Worm (Caenorhabditis elegans) whole organism, early embryonic: ENCODE measurements around the gene hpa-1.

Source experiments
- B0310.2 ChIP-seq: sonication (generic microtip); optimal IDR thresholded peaks from 2 replicates; lab custom pipeline; 2016; ENCODE audit warnings: mild to moderate bottlenecking, missing genetic modification characterization, missing compliant biosample characterization
- F13C5.2 ChIP-seq: sonication (generic microtip); optimal IDR thresholded peaks from 2 replicates; lab custom pipeline; 2017; ENCODE audit warnings: mild to moderate bottlenecking, missing genetic modification characterization, inconsistent platforms, missing compliant biosample characterization
- aly-1 ChIP-seq: sonication (generic microtip); optimal IDR thresholded peaks from 2 replicates; lab custom pipeline; 2016; ENCODE audit warnings: missing genetic modification characterization, missing compliant biosample characterization
- ama-1 ChIP-seq: fragments of 150-350 bp; optimal IDR thresholded peaks from 2 replicates; lab custom pipeline; 2014
- ceh-13 ChIP-seq: fragments of 200-800 bp; sonication (Bioruptor generic); optimal IDR thresholded peaks from 2 replicates; lab custom pipeline; 2018; ENCODE audit warnings: mild to moderate bottlenecking, missing genetic modification characterization, missing compliant biosample characterization
- ceh-36 ChIP-seq: sonication (generic microtip); optimal IDR thresholded peaks from 2 replicates; lab custom pipeline; 2016; ENCODE audit warnings: missing genetic modification characterization, inconsistent platforms, missing compliant biosample characterization
- ets-7 ChIP-seq: sonication (generic microtip); optimal IDR thresholded peaks from 2 replicates; lab custom pipeline; 2016; ENCODE audit warnings: missing genotype, missing genetic modification characterization, missing compliant biosample characterization
- flt-1 ChIP-seq: fragments of 200-800 bp; sonication (Bioruptor generic); IDR thresholded peaks from 2 replicates; pipeline ENCODE4 v1.3.6; 2022; ENCODE audit warnings: missing genetic modification characterization, missing compliant biosample characterization
- hmbx-1 ChIP-seq: sonication (generic microtip); optimal IDR thresholded peaks from 2 replicates; lab custom pipeline; 2016; ENCODE audit warnings: mild to moderate bottlenecking, missing genetic modification characterization, missing compliant biosample characterization
- hmg-4 ChIP-seq: fragments of 200-800 bp; sonication (Bioruptor generic); optimal IDR thresholded peaks from 2 replicates; lab custom pipeline; 2018; ENCODE audit warnings: mild to moderate bottlenecking, missing genetic modification characterization, missing compliant biosample characterization
- hnd-1 ChIP-seq: sonication (generic microtip); optimal IDR thresholded peaks from 2 replicates; lab custom pipeline; 2016; ENCODE audit warnings: missing genetic modification characterization, missing compliant biosample characterization
- pes-1 ChIP-seq: fragments of 200-800 bp; sonication (Bioruptor generic); IDR thresholded peaks from 2 replicates; pipeline ENCODE4 v1.3.6; 2022; ENCODE audit warnings: missing genetic modification reagents, missing genetic modification characterization, missing compliant biosample characterization
- scrt-1 ChIP-seq: fragments of 200-800 bp; sonication (Bioruptor generic); IDR thresholded peaks from 2 replicates; pipeline ENCODE4 v1.3.6; 2022; ENCODE audit warnings: missing genetic modification characterization, missing compliant biosample characterization
- sea-1 ChIP-seq: fragments of 200-800 bp; sonication (Bioruptor generic); conservative IDR thresholded peaks from 2 replicates; pipeline ENCODE4 v1.3.6; 2022; ENCODE audit warnings: missing genetic modification characterization, missing compliant biosample characterization
- tbx-11 ChIP-seq: fragments of 200-800 bp; sonication (Bioruptor generic); IDR thresholded peaks from 2 replicates; pipeline ENCODE4 v1.3.6; 2022; ENCODE audit warnings: missing genetic modification characterization, missing compliant biosample characterization
- tbx-37 ChIP-seq: fragments of 200-800 bp; sonication (Bioruptor generic); conservative IDR thresholded peaks from 2 replicates; pipeline ENCODE4 v1.3.6; 2022; ENCODE audit warnings: missing genetic modification reagents, missing genetic modification characterization, missing compliant biosample characterization
- tra-4 ChIP-seq: sonication (generic microtip); optimal IDR thresholded peaks from 2 replicates; lab custom pipeline; 2017; ENCODE audit warnings: missing genetic modification characterization, missing compliant biosample characterization

The hpa-1 gene

ce11 chrIV:16238555-16238954, 5.6 kb upstream of the hpa-1 start, which contains the start of gene srw-61:
Gene srw-61, minus strand, starts transcription at chrIV:16238655.
- no peak for TF ChIP-seq ceh-36 (tag; lab: Kevin White, UChicago)
- TF ChIP-seq tra-4 (tag; lab: Kevin White, UChicago): no peak
- no peak for TF ChIP-seq ets-7 (tag; lab: Kevin White, UChicago)

- TF ChIP-seq tbx-37 (GFP tag; lab: Robert Waterston, UW): no peak
- TF ChIP-seq F13C5.2: no peak
- no peak for TF ChIP-seq hnd-1
- TF ChIP-seq pes-1 (GFP tag; lab: Robert Waterston, UW): no peak
- TF ChIP-seq B0310.2 (tag; lab: Kevin White, UChicago): no peak
- TF ChIP-seq tra-4 (tag; lab: Kevin White, UChicago): no peak
- no peak for TF ChIP-seq ama-1 (lab: Kevin White, UChicago)
- TF ChIP-seq tbx-11 (GFP tag; lab: Robert Waterston, UW): no peak
- TF ChIP-seq ceh-36 (tag; lab: Kevin White, UChicago): no peak
- no peak for TF ChIP-seq ceh-13
Observed at ce11 chrIV:16236827-16237226, 3.9 kb upstream of the hpa-1 start.

- TF ChIP-seq scrt-1 (GFP tag; lab: Robert Waterston, UW) (no peak), tra-4 (tag; lab: Kevin White, UChicago) (no peak), tbx-11 (GFP tag; lab: Robert Waterston, UW) (no peak), sea-1 (GFP tag; lab: Robert Waterston, UW) (no peak), flt-1 (GFP tag; lab: Robert Waterston, UW) (no peak), hmg-4 (no peak), hnd-1 (no peak), pes-1 (GFP tag; lab: Robert Waterston, UW) (no peak), ama-1 (lab: Kevin White, UChicago) (no peak), ets-7 (tag; lab: Kevin White, UChicago) (no peak), B0310.2 (tag; lab: Kevin White, UChicago) (no peak), F13C5.2 (no peak), hmbx-1 (tag; lab: Kevin White, UChicago) (no peak), tbx-37 (GFP tag; lab: Robert Waterston, UW) (no peak)
Observed at ce11 chrIV:16230464-16230863, 2.5 kb downstream of the hpa-1 start.

- no peak for TF ChIP-seq hmbx-1 (tag; lab: Kevin White, UChicago)
- no peak for TF ChIP-seq ets-7 (tag; lab: Kevin White, UChicago)
- TF ChIP-seq ceh-13: no peak
- no peak for TF ChIP-seq F13C5.2
Observed at ce11 chrIV:16225747-16226146, 7.2 kb downstream of the hpa-1 start, which contains the start of gene H25K10.4. Gene H25K10.4, plus strand, starts transcription at chrIV:16226047.

ce11 chrIV:16221559-16221958, 11.4 kb downstream of the hpa-1 start, which contains the start of gene srv-11:
Gene srv-11, minus strand, starts transcription at chrIV:16221659.
- TF ChIP-seq sea-1 (GFP tag; lab: Robert Waterston, UW): no peak
- TF ChIP-seq hmbx-1 (tag; lab: Kevin White, UChicago): no peak
- no peak for TF ChIP-seq flt-1 (GFP tag; lab: Robert Waterston, UW)
- TF ChIP-seq B0310.2 (tag; lab: Kevin White, UChicago): no peak
- TF ChIP-seq ama-1 (lab: Kevin White, UChicago): no peak
- no peak for TF ChIP-seq pes-1 (GFP tag; lab: Robert Waterston, UW)
- no peak for TF ChIP-seq hmg-4
- no peak for TF ChIP-seq tbx-11 (GFP tag; lab: Robert Waterston, UW)
- TF ChIP-seq tra-4 (tag; lab: Kevin White, UChicago): no peak
- TF ChIP-seq ets-7 (tag; lab: Kevin White, UChicago): no peak
- no peak for TF ChIP-seq scrt-1 (GFP tag; lab: Robert Waterston, UW)
- no peak for TF ChIP-seq tbx-37 (GFP tag; lab: Robert Waterston, UW)
- TF ChIP-seq aly-1 (tag; lab: Kevin White, UChicago): no peak

- no peak for TF ChIP-seq F13C5.2
- TF ChIP-seq pes-1 (GFP tag; lab: Robert Waterston, UW): no peak
- no peak for TF ChIP-seq hmg-4
- TF ChIP-seq ceh-36 (tag; lab: Kevin White, UChicago): no peak
Observed at ce11 chrIV:16220688-16221087, 12.2 kb downstream of the hpa-1 start.

- TF ChIP-seq tbx-37 (GFP tag; lab: Robert Waterston, UW) (no peak), hnd-1 (no peak), sea-1 (GFP tag; lab: Robert Waterston, UW) (no peak), pes-1 (GFP tag; lab: Robert Waterston, UW) (no peak), ets-7 (tag; lab: Kevin White, UChicago) (no peak), ceh-13 (no peak), hmbx-1 (tag; lab: Kevin White, UChicago) (no peak), flt-1 (GFP tag; lab: Robert Waterston, UW) (no peak), F13C5.2 (no peak), tra-4 (tag; lab: Kevin White, UChicago) (no peak), tbx-11 (GFP tag; lab: Robert Waterston, UW) (no peak), ama-1 (lab: Kevin White, UChicago) (no peak), aly-1 (tag; lab: Kevin White, UChicago) (no peak), B0310.2 (tag; lab: Kevin White, UChicago) (no peak), hmg-4 (no peak), scrt-1 (GFP tag; lab: Robert Waterston, UW) (no peak), ceh-36 (tag; lab: Kevin White, UChicago) (no peak)
Observed at ce11 chrIV:16216165-16216564, 16.8 kb downstream of the hpa-1 start.

- TF ChIP-seq hmbx-1 (tag; lab: Kevin White, UChicago) (no peak), tbx-37 (GFP tag; lab: Robert Waterston, UW) (no peak), ets-7 (tag; lab: Kevin White, UChicago) (no peak), flt-1 (GFP tag; lab: Robert Waterston, UW) (no peak), hnd-1 (no peak), hmg-4 (no peak), F13C5.2 (no peak), B0310.2 (tag; lab: Kevin White, UChicago) (no peak), tbx-11 (GFP tag; lab: Robert Waterston, UW) (no peak), scrt-1 (GFP tag; lab: Robert Waterston, UW) (no peak)
Observed at ce11 chrIV:16210913-16211312, 22.0 kb downstream of the hpa-1 start, which contains the start of gene H25K10.2. Gene H25K10.2, minus strand, starts transcription at chrIV:16211013.
